Worm (Caenorhabditis elegans) whole organism, young adult: ENCODE measurements around the gene C06G4.6.

ENCODE experiments used
- F55B11.4 ChIP-seq: sonication (generic microtip); optimal IDR thresholded peaks from 2 replicates; lab custom pipeline; 2016; ENCODE audit warnings: missing compliant biosample characterization, missing genetic modification characterization, borderline replicate concordance; ENCODE audit not compliant: insufficient read depth
- F57A8.1 ChIP-seq: fragments of 200-800 bp; sonication (Bioruptor generic); optimal IDR thresholded peaks from 2 replicates; lab custom pipeline; 2018; ENCODE audit warnings: mild to moderate bottlenecking, missing genetic modification characterization, moderate library complexity, missing compliant biosample characterization
- ZK185.1 ChIP-seq: sonication (generic microtip); optimal IDR thresholded peaks from 2 replicates; lab custom pipeline; 2016; ENCODE audit warnings: mild to moderate bottlenecking, missing genetic modification characterization, missing compliant biosample characterization; ENCODE audit not compliant: poor library complexity, severe bottlenecking
- hmg-1.2 ChIP-seq: fragments of 200-800 bp; sonication (Bioruptor generic); IDR thresholded peaks from 2 replicates; pipeline ENCODE4 v1.3.6; 2022; ENCODE audit warnings: missing genetic modification reagents, missing genetic modification characterization, missing compliant biosample characterization
- lin-40 ChIP-seq: sonication (generic microtip); optimal IDR thresholded peaks from 2 replicates; lab custom pipeline; 2016; ENCODE audit warnings: missing genetic modification characterization, mild to moderate bottlenecking, missing compliant biosample characterization, missing genotype, missing genetic modification reagents
- pha-4 ChIP-seq: fragments of 150-350 bp; sonication (generic microtip); optimal IDR thresholded peaks from 2 replicates; lab custom pipeline; 2014; ENCODE audit warnings: missing biosample characterization, missing genetic modification reagents, missing genetic modification characterization
- tbx-9 ChIP-seq: sonication (generic microtip); optimal IDR thresholded peaks from 2 replicates; lab custom pipeline; 2016; ENCODE audit warnings: borderline replicate concordance, missing genetic modification characterization, inconsistent platforms, missing compliant biosample characterization
- tlf-1 ChIP-seq: fragments of 200-800 bp; sonication (Bioruptor generic); optimal IDR thresholded peaks from 2 replicates; lab custom pipeline; 2018; ENCODE audit warnings: mild to moderate bottlenecking, missing genetic modification characterization, missing compliant biosample characterization

- TF ChIP-seq tbx-9, result no peak
- peak; percentile 65 for TF ChIP-seq pha-4
- no peak for TF ChIP-seq F57A8.1 (GFP tag; lab: Kevin White, UChicago)
- peak; percentile 10 for TF ChIP-seq tlf-1 (GFP tag; lab: Kevin White, UChicago)
- no peak for TF ChIP-seq ZK185.1 (tag; lab: Kevin White, UChicago)
- no peak for TF ChIP-seq hmg-1.2 (GFP tag; lab: Robert Waterston, UW)
- TF ChIP-seq lin-40 (tag; lab: Kevin White, UChicago), result no peak
- TF ChIP-seq F55B11.4 (tag; lab: Kevin White, UChicago), result no peak
These were observed 30.1 kb upstream of the C06G4.6 start for ce11 chrIII:7973968-7974607.
